Worm (Caenorhabditis elegans): ENCODE results near the gene nlp-9.

Gene nlp-9

ce11 chrV:4216902-4217301, 2.5 kb upstream of the nlp-9 start:
- TF ChIP-seq klf-2 (GFP tag; conservative IDR thresholded peaks at IDR 0.05) (no peak), T22C8.4 (GFP tag; IDR thresholded peaks at IDR 0.05) (no peak), flt-1 (GFP tag; IDR thresholded peaks at IDR 0.05) (no peak), ref-1 (GFP tag; conservative IDR thresholded peaks at IDR 0.05) (no peak), ztf-23 (GFP tag; IDR thresholded peaks at IDR 0.05) (no peak), ztf-29 (GFP tag; IDR thresholded peaks at IDR 0.05) (no peak), cog-1 (tag; optimal IDR thresholded peaks at IDR 0.05) (no peak)

ce11 chrV:4218268-4218667, 1.2 kb upstream of the nlp-9 start:
- no peak for TF ChIP-seq ztf-29 (GFP tag; IDR thresholded peaks at IDR 0.05)
- TF ChIP-seq flt-1 (GFP tag; IDR thresholded peaks at IDR 0.05): no peak
- no peak for TF ChIP-seq T22C8.4 (GFP tag; IDR thresholded peaks at IDR 0.05)
- no peak for TF ChIP-seq cog-1 (tag; optimal IDR thresholded peaks at IDR 0.05)
- TF ChIP-seq ref-1 (GFP tag; conservative IDR thresholded peaks at IDR 0.05): no peak
- no peak for TF ChIP-seq ztf-23 (GFP tag; IDR thresholded peaks at IDR 0.05)
- TF ChIP-seq klf-2 (GFP tag; conservative IDR thresholded peaks at IDR 0.05): no peak
- TF ChIP-seq tab-1 (GFP tag; IDR thresholded peaks at IDR 0.05): no peak
- no peak for TF ChIP-seq med-1 (GFP tag; optimal IDR thresholded peaks at IDR 0.05; ENCODE audit: insufficient read depth)

- TF ChIP-seq ztf-29 (GFP tag; IDR thresholded peaks at IDR 0.05) (no peak), cog-1 (tag; optimal IDR thresholded peaks at IDR 0.05) (no peak), klf-2 (GFP tag; conservative IDR thresholded peaks at IDR 0.05) (no peak), ztf-23 (GFP tag; IDR thresholded peaks at IDR 0.05) (no peak), T22C8.4 (GFP tag; IDR thresholded peaks at IDR 0.05) (no peak), med-1 (GFP tag; optimal IDR thresholded peaks at IDR 0.05; ENCODE audit: insufficient read depth) (no peak), flt-1 (GFP tag; IDR thresholded peaks at IDR 0.05) (no peak), ref-1 (GFP tag; conservative IDR thresholded peaks at IDR 0.05) (no peak), tab-1 (GFP tag; IDR thresholded peaks at IDR 0.05) (no peak)
Measured at ce11 chrV:4236118-4236517, 16.7 kb downstream of the nlp-9 start, which contains the start of gene nlp-13. nlp-13 (plus strand) TSS chrV:4236418.

ce11 chrV:4240292-4240691, 20.9 kb downstream of the nlp-9 start, which contains the start of gene srh-204:
srh-204 (minus strand) TSS chrV:4240392.
- no peak for TF ChIP-seq ref-1 (GFP tag; conservative IDR thresholded peaks at IDR 0.05)
- TF ChIP-seq ztf-23 (GFP tag; IDR thresholded peaks at IDR 0.05): no peak
- TF ChIP-seq flt-1 (GFP tag; IDR thresholded peaks at IDR 0.05): no peak
- no peak for TF ChIP-seq med-1 (GFP tag; optimal IDR thresholded peaks at IDR 0.05; ENCODE audit: insufficient read depth)
- no peak for TF ChIP-seq T22C8.4 (GFP tag; IDR thresholded peaks at IDR 0.05)
- no peak for TF ChIP-seq tab-1 (GFP tag; IDR thresholded peaks at IDR 0.05)
- no peak for TF ChIP-seq cog-1 (tag; optimal IDR thresholded peaks at IDR 0.05)
- TF ChIP-seq ztf-29 (GFP tag; IDR thresholded peaks at IDR 0.05): no peak
- no peak for TF ChIP-seq klf-2 (GFP tag; conservative IDR thresholded peaks at IDR 0.05)

ce11 chrV:4241555-4241954, 22.1 kb downstream of the nlp-9 start:
- TF ChIP-seq ztf-29 (GFP tag; IDR thresholded peaks at IDR 0.05): no peak
- no peak for TF ChIP-seq ref-1 (GFP tag; conservative IDR thresholded peaks at IDR 0.05)
- TF ChIP-seq med-1 (GFP tag; optimal IDR thresholded peaks at IDR 0.05; ENCODE audit: insufficient read depth): no peak
- TF ChIP-seq T22C8.4 (GFP tag; IDR thresholded peaks at IDR 0.05): no peak
- no peak for TF ChIP-seq tab-1 (GFP tag; IDR thresholded peaks at IDR 0.05)
- no peak for TF ChIP-seq flt-1 (GFP tag; IDR thresholded peaks at IDR 0.05)
- TF ChIP-seq cog-1 (tag; optimal IDR thresholded peaks at IDR 0.05): no peak
- no peak for TF ChIP-seq ztf-23 (GFP tag; IDR thresholded peaks at IDR 0.05)
- TF ChIP-seq klf-2 (GFP tag; conservative IDR thresholded peaks at IDR 0.05): no peak

- TF ChIP-seq ref-1 (GFP tag; conservative IDR thresholded peaks at IDR 0.05): no peak
- TF ChIP-seq med-1 (GFP tag; optimal IDR thresholded peaks at IDR 0.05; ENCODE audit: insufficient read depth): no peak
- TF ChIP-seq flt-1 (GFP tag; IDR thresholded peaks at IDR 0.05): no peak
- no peak for TF ChIP-seq T22C8.4 (GFP tag; IDR thresholded peaks at IDR 0.05)
- no peak for TF ChIP-seq cog-1 (tag; optimal IDR thresholded peaks at IDR 0.05)
- TF ChIP-seq ztf-29 (GFP tag; IDR thresholded peaks at IDR 0.05): no peak
- TF ChIP-seq klf-2 (GFP tag; conservative IDR thresholded peaks at IDR 0.05): no peak
- no peak for TF ChIP-seq tab-1 (GFP tag; IDR thresholded peaks at IDR 0.05)
- no peak for TF ChIP-seq ztf-23 (GFP tag; IDR thresholded peaks at IDR 0.05)
Measured at ce11 chrV:4242431-4242830, 23.0 kb downstream of the nlp-9 start, which contains the start of gene srt-12. srt-12 (minus strand) TSS chrV:4242531.

ce11 chrV:4248359-4248758, 28.9 kb downstream of the nlp-9 start:
- TF ChIP-seq cog-1 (tag; optimal IDR thresholded peaks at IDR 0.05) (no peak), med-1 (GFP tag; optimal IDR thresholded peaks at IDR 0.05; ENCODE audit: insufficient read depth) (no peak), flt-1 (GFP tag; IDR thresholded peaks at IDR 0.05) (no peak), tab-1 (GFP tag; IDR thresholded peaks at IDR 0.05) (no peak)

ce11 chrV:4250047-4250446, 30.6 kb downstream of the nlp-9 start, which contains the start of gene srt-13:
srt-13 (minus strand) TSS chrV:4250147.
- TF ChIP-seq flt-1 (GFP tag; IDR thresholded peaks at IDR 0.05): no peak
- no peak for TF ChIP-seq cog-1 (tag; optimal IDR thresholded peaks at IDR 0.05)
- TF ChIP-seq med-1 (GFP tag; optimal IDR thresholded peaks at IDR 0.05; ENCODE audit: insufficient read depth): no peak
- no peak for TF ChIP-seq tab-1 (GFP tag; IDR thresholded peaks at IDR 0.05)
- no peak for TF ChIP-seq T22C8.4 (GFP tag; IDR thresholded peaks at IDR 0.05)
- TF ChIP-seq klf-2 (GFP tag; conservative IDR thresholded peaks at IDR 0.05): no peak
- TF ChIP-seq ztf-29 (GFP tag; IDR thresholded peaks at IDR 0.05): no peak
- no peak for TF ChIP-seq ref-1 (GFP tag; conservative IDR thresholded peaks at IDR 0.05)
- TF ChIP-seq ztf-23 (GFP tag; IDR thresholded peaks at IDR 0.05): no peak

ce11 chrV:4256474-4256873, 37.0 kb downstream of the nlp-9 start, which contains the start of gene srt-14:
srt-14 (minus strand) TSS chrV:4256574.
- TF ChIP-seq T22C8.4 (GFP tag; IDR thresholded peaks at IDR 0.05) (no peak), cog-1 (tag; optimal IDR thresholded peaks at IDR 0.05) (no peak)

- TF ChIP-seq ztf-23 (GFP tag; IDR thresholded peaks at IDR 0.05) (no peak), klf-2 (GFP tag; conservative IDR thresholded peaks at IDR 0.05) (no peak), ref-1 (GFP tag; conservative IDR thresholded peaks at IDR 0.05) (no peak), T22C8.4 (GFP tag; IDR thresholded peaks at IDR 0.05) (no peak)
Measured at ce11 chrV:4260090-4260489, 40.6 kb downstream of the nlp-9 start, which contains the start of gene srt-3. srt-3 (minus strand) TSS chrV:4260190.
